Fruit fly (Drosophila melanogaster) Kc167 (cell line): ENCODE data around the gene 2mit.

Experiments
- h ChIP-seq: fragments of >200 bp; optimal IDR thresholded peaks from 3 replicates; lab custom pipeline; 2018; ENCODE audit warnings: missing external identifiers
- psq ChIP-seq: fragments of >200 bp; optimal IDR thresholded peaks from 2 replicates; lab custom pipeline; 2017; ENCODE audit warnings: missing external identifiers

DNA sequence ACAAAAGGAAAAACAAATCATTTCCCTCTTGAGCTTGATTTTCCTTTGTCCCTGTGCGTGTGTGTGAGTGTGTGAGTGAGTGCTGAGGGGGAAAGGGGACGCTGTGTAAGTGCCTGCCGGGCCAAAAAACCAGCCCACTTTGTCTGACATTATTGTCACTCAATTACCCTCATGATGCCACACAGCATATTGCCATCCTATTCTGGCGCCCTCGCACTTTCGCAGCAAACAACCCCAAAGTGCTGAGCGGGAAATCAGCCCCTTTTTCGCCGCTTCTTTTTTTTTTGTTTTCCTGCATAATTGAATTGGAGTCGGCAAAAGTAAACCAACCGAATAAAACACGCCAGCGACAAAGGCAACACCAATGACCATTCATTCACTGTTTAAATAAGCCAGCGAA, 79.8 kb downstream of the 2mit start:
- TF ChIP-seq h = no peak
- TF ChIP-seq psq (lab: Kevin White, UChicago) = no peak
